Worm (Caenorhabditis elegans) whole organism, young adult: ENCODE results near the gene prp-9.

Experiments
- B0019.2 ChIP-seq: fragments of 200-800 bp; sonication (Bioruptor generic); conservative IDR thresholded peaks from 2 replicates; pipeline ENCODE4 v1.3.6; 2022; ENCODE audit warnings: missing genetic modification reagents, missing genetic modification characterization, missing compliant biosample characterization
- B0336.3 ChIP-seq: fragments of 200-800 bp; sonication (Bioruptor generic); IDR thresholded peaks from 2 replicates; pipeline ENCODE4 v1.3.6; 2022; ENCODE audit warnings: missing genetic modification characterization, missing compliant biosample characterization
- D2030.7 ChIP-seq: fragments of 200-800 bp; sonication (Bioruptor generic); IDR thresholded peaks from 2 replicates; pipeline ENCODE4 v1.3.6; 2022; ENCODE audit warnings: missing genetic modification reagents, missing genetic modification characterization, missing compliant biosample characterization
- F37B4.10 ChIP-seq: fragments of 200-800 bp; sonication (Bioruptor generic); IDR thresholded peaks from 2 replicates; pipeline ENCODE4 v1.3.6; 2022; ENCODE audit warnings: missing genetic modification characterization, missing compliant biosample characterization
- F49E8.2 ChIP-seq: sonication (generic microtip); optimal IDR thresholded peaks from 3 replicates; lab custom pipeline; 2017; ENCODE audit warnings: missing genetic modification characterization, mild to moderate bottlenecking, missing compliant biosample characterization, antibody characterized with exemption, moderate library complexity; ENCODE audit not compliant: insufficient read depth
- K11D2.4 ChIP-seq: fragments of 200-800 bp; sonication (Bioruptor generic); IDR thresholded peaks from 2 replicates; pipeline ENCODE4 v1.3.6; 2022; ENCODE audit warnings: missing genetic modification reagents, missing genetic modification characterization, missing compliant biosample characterization
- Y53G8AR.9 ChIP-seq: fragments of 200-800 bp; sonication (Bioruptor generic); conservative IDR thresholded peaks from 2 replicates; pipeline ENCODE4 v1.3.6; 2022; ENCODE audit warnings: missing genetic modification reagents, missing genetic modification characterization, missing compliant biosample characterization
- Y56A3A.18 ChIP-seq: fragments of 200-800 bp; sonication (Bioruptor generic); IDR thresholded peaks from 2 replicates; pipeline ENCODE4 v1.3.6; 2022; ENCODE audit warnings: missing genetic modification reagents, missing genetic modification characterization, missing compliant biosample characterization
- aptf-3 ChIP-seq: fragments of 200-800 bp; sonication (Bioruptor generic); IDR thresholded peaks from 2 replicates; pipeline ENCODE4 v1.3.6; 2022; ENCODE audit warnings: missing genetic modification characterization, missing compliant biosample characterization
- atf-7 ChIP-seq: sonication (generic microtip); optimal IDR thresholded peaks from 2 replicates; lab custom pipeline; 2017; ENCODE audit warnings: mild to moderate bottlenecking, missing genetic modification characterization, missing compliant biosample characterization
- attf-3 ChIP-seq: fragments of 200-800 bp; sonication (Bioruptor generic); conservative IDR thresholded peaks from 2 replicates; pipeline ENCODE4 v1.3.6; 2022; ENCODE audit warnings: missing genetic modification reagents, missing genetic modification characterization, missing compliant biosample characterization
- bed-1 ChIP-seq: fragments of 200-800 bp; sonication (Bioruptor generic); IDR thresholded peaks from 2 replicates; pipeline ENCODE4 v1.3.6; 2022; ENCODE audit warnings: missing genetic modification reagents, missing genetic modification characterization, missing compliant biosample characterization
- bed-2 ChIP-seq: fragments of 200-800 bp; sonication (Bioruptor generic); IDR thresholded peaks from 2 replicates; pipeline ENCODE4 v1.3.6; 2022; ENCODE audit warnings: missing genetic modification reagents, missing genetic modification characterization, missing compliant biosample characterization
- ccch-3 ChIP-seq: fragments of 200-800 bp; sonication (Bioruptor generic); optimal IDR thresholded peaks from 2 replicates; lab custom pipeline; 2018; ENCODE audit warnings: mild to moderate bottlenecking, missing genetic modification characterization, missing compliant biosample characterization
- cebp-2 ChIP-seq: fragments of 200-800 bp; sonication (Bioruptor generic); IDR thresholded peaks from 2 replicates; pipeline ENCODE4 v1.3.6; 2022; ENCODE audit warnings: missing genetic modification characterization, missing compliant biosample characterization
- ceh-100 ChIP-seq: fragments of 200-800 bp; sonication (Bioruptor generic); IDR thresholded peaks from 2 replicates; pipeline ENCODE4 v1.3.6; 2022; ENCODE audit warnings: missing genetic modification reagents, missing genetic modification characterization, missing compliant biosample characterization
- dpff-1 ChIP-seq: sonication (generic microtip); optimal IDR thresholded peaks from 2 replicates; lab custom pipeline; 2017; ENCODE audit warnings: mild to moderate bottlenecking, missing genetic modification characterization, missing compliant biosample characterization
- dpl-1 ChIP-seq: fragments of 150-350 bp; optimal IDR thresholded peaks from 2 replicates; lab custom pipeline; 2014; ENCODE audit warnings: missing biosample characterization, missing genetic modification reagents, missing genetic modification characterization
- egl-18 ChIP-seq: fragments of 200-800 bp; sonication (Bioruptor generic); IDR thresholded peaks from 2 replicates; pipeline ENCODE4 v1.3.6; 2022; ENCODE audit warnings: missing genetic modification reagents, missing genetic modification characterization, missing compliant biosample characterization
- ets-4 ChIP-seq: fragments of 200-800 bp; sonication (Bioruptor generic); optimal IDR thresholded peaks from 2 replicates; lab custom pipeline; 2018; ENCODE audit warnings: mild to moderate bottlenecking, missing genetic modification characterization, missing compliant biosample characterization
- hlh-12 ChIP-seq: sonication (generic microtip); optimal IDR thresholded peaks from 2 replicates; lab custom pipeline; 2016; ENCODE audit warnings: missing genetic modification characterization, missing compliant biosample characterization
- hmg-1.2 ChIP-seq: fragments of 200-800 bp; sonication (Bioruptor generic); IDR thresholded peaks from 2 replicates; pipeline ENCODE4 v1.3.6; 2022; ENCODE audit warnings: missing genetic modification reagents, missing genetic modification characterization, missing compliant biosample characterization
- let-526 ChIP-seq: fragments of 200-800 bp; sonication (Bioruptor generic); IDR thresholded peaks from 2 replicates; pipeline ENCODE4 v1.3.6; 2022; ENCODE audit warnings: missing genetic modification reagents, missing genetic modification characterization, missing compliant biosample characterization
- lsl-1 ChIP-seq: fragments of 200-800 bp; sonication (Bioruptor generic); optimal IDR thresholded peaks from 2 replicates; lab custom pipeline; 2018; ENCODE audit warnings: mild to moderate bottlenecking, missing genetic modification characterization, moderate library complexity, missing compliant biosample characterization
- lsy-27 ChIP-seq: sonication (generic microtip); optimal IDR thresholded peaks from 2 replicates; lab custom pipeline; 2017; ENCODE audit warnings: missing genetic modification characterization, mild to moderate bottlenecking, missing compliant biosample characterization, antibody characterized with exemption, missing genotype, borderline replicate concordance; ENCODE audit not compliant: insufficient read depth
- madf-6 ChIP-seq: fragments of 200-800 bp; sonication (Bioruptor generic); IDR thresholded peaks from 2 replicates; pipeline ENCODE4 v1.3.6; 2022; ENCODE audit warnings: missing genetic modification reagents, missing genetic modification characterization, missing compliant biosample characterization
- nfya-1 ChIP-seq: sonication (generic microtip); optimal IDR thresholded peaks from 2 replicates; lab custom pipeline; 2017; ENCODE audit warnings: antibody characterized with exemption, missing compliant biosample characterization, missing genetic modification characterization, borderline replicate concordance; ENCODE audit not compliant: insufficient read depth
- nfyb-1 ChIP-seq: fragments of 200-800 bp; sonication (Bioruptor generic); IDR thresholded peaks from 2 replicates; pipeline ENCODE4 v1.3.6; 2022; ENCODE audit warnings: missing genetic modification reagents, missing genetic modification characterization, missing compliant biosample characterization
- nhr-120 ChIP-seq: fragments of 200-800 bp; sonication (Bioruptor generic); IDR thresholded peaks from 2 replicates; pipeline ENCODE4 v1.3.6; 2022; ENCODE audit warnings: missing genetic modification characterization, missing compliant biosample characterization
- nhr-80 ChIP-seq: sonication (generic microtip); optimal IDR thresholded peaks from 2 replicates; lab custom pipeline; 2016; ENCODE audit warnings: missing genetic modification characterization, missing compliant biosample characterization
- pha-4 ChIP-seq: fragments of 150-350 bp; sonication (generic microtip); optimal IDR thresholded peaks from 2 replicates; lab custom pipeline; 2014; ENCODE audit warnings: missing biosample characterization, missing genetic modification reagents, missing genetic modification characterization
- rpc-1 ChIP-seq, 2 experiments: fragments of 150-350 bp in 1 of 2; sonication (generic microtip) in 1 of 2; optimal IDR thresholded peaks; 2 replicates each; lab custom pipeline; 2014 to 2018; ENCODE audit warnings: missing biosample characterization in 1 of 2, missing genetic modification characterization in 1 of 2, missing genetic modification reagents in 1 of 2, missing genotype in 1 of 2
- snpc-1.1 ChIP-seq: sonication (generic microtip); optimal IDR thresholded peaks from 2 replicates; lab custom pipeline; 2017; ENCODE audit warnings: missing genetic modification characterization, mild to moderate bottlenecking, missing compliant biosample characterization, antibody characterized with exemption, moderate library complexity, missing genotype, missing genetic modification reagents; ENCODE audit not compliant: insufficient read depth
- snpc-1.3 ChIP-seq: sonication (generic microtip); optimal IDR thresholded peaks from 2 replicates; lab custom pipeline; 2017; ENCODE audit warnings: missing genetic modification characterization, mild to moderate bottlenecking, missing compliant biosample characterization, antibody characterized with exemption, moderate library complexity, missing genotype, missing genetic modification reagents; ENCODE audit not compliant: insufficient read depth
- snpc-3.4 ChIP-seq: sonication (generic microtip); optimal IDR thresholded peaks from 2 replicates; lab custom pipeline; 2017; ENCODE audit warnings: missing genetic modification characterization, mild to moderate bottlenecking, missing compliant biosample characterization, antibody characterized with exemption, moderate library complexity, missing genotype, missing genetic modification reagents
- somi-1 ChIP-seq: fragments of 200-800 bp; sonication (Bioruptor generic); optimal IDR thresholded peaks from 2 replicates; lab custom pipeline; 2018; ENCODE audit warnings: mild to moderate bottlenecking, missing genetic modification characterization, missing compliant biosample characterization
- tbp1 ChIP-seq: fragments of 200-800 bp; sonication (Bioruptor generic); optimal IDR thresholded peaks from 2 replicates; lab custom pipeline; 2018; ENCODE audit warnings: mild to moderate bottlenecking, missing genetic modification characterization, missing compliant biosample characterization
- unc-130 ChIP-seq: sonication (generic microtip); optimal IDR thresholded peaks from 2 replicates; lab custom pipeline; 2016; ENCODE audit warnings: missing genetic modification reagents, missing genetic modification characterization, missing compliant biosample characterization
- unc-62 ChIP-seq: fragments of 150-350 bp; optimal IDR thresholded peaks from 2 replicates; lab custom pipeline; 2014; ENCODE audit warnings: missing biosample characterization, missing genetic modification reagents, missing genetic modification characterization
- zfh-2 ChIP-seq: fragments of 200-800 bp; sonication (Bioruptor generic); conservative IDR thresholded peaks from 2 replicates; pipeline ENCODE4 v1.3.6; 2022; ENCODE audit warnings: missing genetic modification reagents, missing genetic modification characterization, missing compliant biosample characterization
- ztf-18 ChIP-seq: sonication (generic microtip); optimal IDR thresholded peaks from 2 replicates; lab custom pipeline; 2016; ENCODE audit warnings: missing genotype, mild to moderate bottlenecking, missing genetic modification characterization, missing compliant biosample characterization
- ztf-22 ChIP-seq: fragments of 200-800 bp; sonication (Bioruptor generic); optimal IDR thresholded peaks from 2 replicates; lab custom pipeline; 2018; ENCODE audit warnings: mild to moderate bottlenecking, missing genetic modification characterization, moderate library complexity, missing compliant biosample characterization
- ztf-3 ChIP-seq: fragments of 200-800 bp; sonication (Bioruptor generic); optimal IDR thresholded peaks from 2 replicates; lab custom pipeline; 2018; ENCODE audit warnings: mild to moderate bottlenecking, missing genetic modification characterization, missing compliant biosample characterization
- ztf-6 ChIP-seq: fragments of 200-800 bp; sonication (Bioruptor generic); IDR thresholded peaks from 2 replicates; pipeline ENCODE4 v1.3.6; 2022; ENCODE audit warnings: missing genetic modification reagents, missing genetic modification characterization, missing compliant biosample characterization

The prp-9 gene

DNA sequence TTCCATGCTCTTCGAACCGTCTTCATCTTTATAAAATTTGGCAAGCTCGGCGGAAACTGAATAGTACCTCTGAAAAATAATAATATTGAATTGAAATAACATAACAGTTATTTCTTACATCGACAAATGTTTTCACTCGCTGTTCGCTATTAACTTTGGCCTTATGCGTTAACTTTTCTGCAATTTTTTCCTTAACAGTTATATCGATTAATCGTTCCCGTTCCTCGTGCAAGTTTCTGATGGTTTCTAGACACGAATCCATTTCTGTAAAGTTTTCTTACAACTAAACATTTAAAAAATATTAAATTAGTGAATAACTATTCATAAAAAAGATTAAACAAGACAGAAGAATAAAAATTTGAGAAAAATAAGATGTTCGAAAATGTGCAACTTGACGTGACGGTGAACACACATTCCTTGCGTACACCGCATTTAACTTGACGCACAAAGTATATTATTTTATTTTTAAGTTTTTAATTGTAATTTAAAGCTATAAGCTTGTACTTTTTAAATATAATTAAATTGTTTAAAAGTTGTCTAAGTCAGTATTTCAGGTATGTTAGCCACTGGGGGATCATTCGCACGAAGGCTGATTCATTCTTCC is at the start of gene prp-9, which contains the start of gene mrps-18B (continued):
- no peak for TF ChIP-seq hmg-1.2 (GFP tag; lab: Robert Waterston, UW)
- no peak for TF ChIP-seq cebp-2 (GFP tag; lab: Robert Waterston, UW)
- no peak for TF ChIP-seq nhr-120 (GFP tag; lab: Robert Waterston, UW)
- no peak for TF ChIP-seq F37B4.10 (GFP tag; lab: Robert Waterston, UW)
- TF ChIP-seq bed-1 (GFP tag; lab: Robert Waterston, UW): no peak
- TF ChIP-seq ceh-100: no peak
- no peak for TF ChIP-seq F49E8.2
- TF ChIP-seq lsl-1: peak; percentile 34
- TF ChIP-seq Y56A3A.18 (GFP tag; lab: Robert Waterston, UW): no peak
- TF ChIP-seq D2030.7 (GFP tag; lab: Robert Waterston, UW): no peak
- no peak for TF ChIP-seq B0019.2 (GFP tag; lab: Robert Waterston, UW)

DNA sequence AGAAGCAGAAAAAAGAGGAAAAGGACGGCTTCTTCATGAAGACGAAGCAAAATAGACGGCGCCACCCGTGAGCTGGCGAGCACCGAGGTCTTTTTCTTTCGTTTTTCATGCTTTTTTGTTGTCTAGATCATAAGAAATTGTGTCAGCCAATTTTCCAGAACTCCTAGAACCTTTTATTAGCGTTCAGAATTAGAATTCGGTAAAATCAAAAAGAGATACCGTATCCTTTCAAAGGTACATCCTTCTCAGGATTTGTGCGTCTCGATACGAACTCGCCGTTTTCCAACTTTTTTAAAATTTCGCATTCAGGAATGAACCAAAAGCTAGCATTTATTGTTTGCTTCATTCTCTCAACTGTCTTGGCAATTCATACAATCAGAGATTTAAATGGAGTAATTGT is 47.8 kb upstream of the prp-9 start, which contains the start of gene F54C9.7:
F54C9.7 (plus strand) TSS at position 301 of the 400 bp plus-strand sequence.
- TF ChIP-seq madf-6 (no peak), pha-4 (tag; lab: Kevin White, UChicago) (no peak), let-526 (no peak), ztf-6 (GFP tag; lab: Robert Waterston, UW) (no peak), bed-2 (GFP tag; lab: Robert Waterston, UW) (no peak), attf-3 (GFP tag; lab: Robert Waterston, UW) (no peak), dpl-1 (GFP tag; lab: Kevin White, UChicago) (no peak), nhr-80 (tag; lab: Kevin White, UChicago) (no peak), snpc-1.1 (no peak), nfya-1 (no peak), ztf-18 (tag; lab: Kevin White, UChicago) (no peak), snpc-1.3 (tag; lab: Kevin White, UChicago) (no peak)

DNA sequence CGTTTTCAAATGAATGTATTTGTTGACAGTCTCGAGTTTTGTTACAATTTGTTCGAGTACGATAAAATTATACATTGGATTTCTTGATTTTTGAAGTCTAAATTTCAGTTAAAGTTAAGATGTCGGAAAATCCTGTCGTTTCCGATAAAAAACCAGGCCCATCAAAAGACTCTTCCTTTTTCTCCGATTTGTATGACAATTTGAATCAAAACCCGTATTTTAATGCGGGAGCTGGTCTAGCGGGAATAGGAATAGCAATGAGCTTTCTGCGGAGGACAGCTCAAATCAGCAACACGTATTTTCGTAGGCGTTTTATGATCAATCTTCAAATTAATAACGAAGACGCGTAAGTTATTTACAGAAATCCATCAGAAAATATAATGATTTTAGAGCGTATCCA is 45.8 kb upstream of the prp-9 start, which contains the start of gene bcs-1:
bcs-1 (plus strand) TSS at position 109 of the 400 bp plus-strand sequence.
- no peak for TF ChIP-seq rpc-1 (optimal IDR thresholded peaks at IDR 0.05; lab: Kevin White, UChicago)
- no peak for TF ChIP-seq rpc-1 (tag; optimal IDR thresholded peaks at IDR 0.05; lab: Kevin White, UChicago)
- TF ChIP-seq unc-130 (GFP tag; lab: Kevin White, UChicago): no peak
- no peak for TF ChIP-seq B0019.2 (GFP tag; lab: Robert Waterston, UW)
- TF ChIP-seq aptf-3: no peak
- no peak for TF ChIP-seq ztf-22 (GFP tag; lab: Kevin White, UChicago)
- TF ChIP-seq dpff-1 (tag; lab: Kevin White, UChicago): no peak
- no peak for TF ChIP-seq attf-3 (GFP tag; lab: Robert Waterston, UW)
- TF ChIP-seq Y53G8AR.9 (GFP tag; lab: Robert Waterston, UW): peak; percentile 61; the same call in 1 of the 2 replicates
- no peak for TF ChIP-seq F49E8.2
- no peak for TF ChIP-seq lsy-27 (tag; lab: Kevin White, UChicago)
- TF ChIP-seq Y56A3A.18 (GFP tag; lab: Robert Waterston, UW): no peak
- no peak for TF ChIP-seq nfyb-1
- no peak for TF ChIP-seq tbp1 (GFP tag; lab: Kevin White, UChicago)
- TF ChIP-seq D2030.7 (GFP tag; lab: Robert Waterston, UW): no peak
- TF ChIP-seq unc-62 (GFP tag; lab: Kevin White, UChicago): no peak
- no peak for TF ChIP-seq hlh-12
- TF ChIP-seq egl-18 (GFP tag; lab: Robert Waterston, UW): no peak
- TF ChIP-seq nhr-80 (tag; lab: Kevin White, UChicago): no peak
- TF ChIP-seq ccch-3 (GFP tag; lab: Kevin White, UChicago): no peak
- TF ChIP-seq ets-4 (GFP tag; lab: Kevin White, UChicago): no peak
- TF ChIP-seq snpc-3.4 (tag; lab: Kevin White, UChicago): no peak
- TF ChIP-seq K11D2.4: no peak
- TF ChIP-seq atf-7 (tag; lab: Kevin White, UChicago): no peak
- TF ChIP-seq ztf-18 (tag; lab: Kevin White, UChicago): no peak
- peak; percentile 52; the same call in 1 of the 2 replicates for TF ChIP-seq B0336.3 (GFP tag; lab: Robert Waterston, UW)
- no peak for TF ChIP-seq zfh-2 (GFP tag; lab: Robert Waterston, UW)
- no peak for TF ChIP-seq ztf-3 (GFP tag; lab: Kevin White, UChicago)
- no peak for TF ChIP-seq dpl-1 (GFP tag; lab: Kevin White, UChicago)
- no peak for TF ChIP-seq somi-1 (GFP tag; lab: Kevin White, UChicago)
